Fruit fly (Drosophila melanogaster) whole organism: ENCODE data around the gene CG5577.

Source experiments
- CG8478 ChIP-seq: fragments of >200 bp; optimal IDR thresholded peaks from 2 replicates; lab custom pipeline; 2018; ENCODE audit warnings: inconsistent platforms
- Dll ChIP-seq: fragments of >200 bp; optimal IDR thresholded peaks from 2 replicates; lab custom pipeline; 2017
- EcR ChIP-seq, 2 experiments: fragments of >200 bp; optimal IDR thresholded peaks; 2 replicates each; lab custom pipeline; 2017; ENCODE audit warnings: missing biosample characterization in 2 of 2, missing genetic modification characterization in 2 of 2, missing genetic modification reagents in 2 of 2
- pan ChIP-seq: fragments of >200 bp; optimal IDR thresholded peaks from 2 replicates; lab custom pipeline; 2017
- psq ChIP-seq: fragments of >200 bp; optimal IDR thresholded peaks from 2 replicates; lab custom pipeline; 2017
- usp ChIP-seq: fragments of >200 bp; optimal IDR thresholded peaks from 2 replicates; lab custom pipeline; 2017; ENCODE audit warnings: missing biosample characterization, missing genetic modification characterization, mixed read lengths

CG5577 gene

dm6 chr3L:17797494-17797893, 43.7 kb downstream of the CG5577 start, which contains the start of gene CG42816:
Gene CG42816, minus strand, starts transcription at chr3L:17797594.
- no peak for TF ChIP-seq usp (GFP tag; lab: Kevin White, UChicago)
- TF ChIP-seq Dll (lab: Kevin White, UChicago), result no peak
- TF ChIP-seq pan, result no peak
- TF ChIP-seq psq (lab: Kevin White, UChicago), result no peak
- no peak for TF ChIP-seq EcR (GFP tag; optimal IDR thresholded peaks at IDR 0.05; lab: Kevin White, UChicago)
- no peak for TF ChIP-seq CG8478 (lab: Kevin White, UChicago)

dm6 chr3L:17791495-17791894, 49.7 kb downstream of the CG5577 start:
- TF ChIP-seq CG8478 (lab: Kevin White, UChicago), result no peak
- no peak for TF ChIP-seq EcR (GFP tag; optimal IDR thresholded peaks at IDR 0.05; lab: Kevin White, UChicago)
- TF ChIP-seq Dll (lab: Kevin White, UChicago), result no peak
- no peak for TF ChIP-seq psq (lab: Kevin White, UChicago)
- no peak for TF ChIP-seq usp (GFP tag; lab: Kevin White, UChicago)
- TF ChIP-seq pan, result no peak

- no peak for TF ChIP-seq pan
- TF ChIP-seq psq (lab: Kevin White, UChicago), result no peak
- no peak for TF ChIP-seq EcR (GFP tag; optimal IDR thresholded peaks at IDR 0.05; lab: Kevin White, UChicago)
- TF ChIP-seq usp (GFP tag; lab: Kevin White, UChicago), result no peak
- no peak for TF ChIP-seq Dll (lab: Kevin White, UChicago)
- no peak for TF ChIP-seq CG8478 (lab: Kevin White, UChicago)
Observed at dm6 chr3L:17791467-17791494, 49.9 kb downstream of the CG5577 start, which contains the start of gene CG42815. Gene CG42815, minus strand, starts transcription at chr3L:17791486.

dm6 chr3L:17791067-17791466, 50.2 kb downstream of the CG5577 start:
- TF ChIP-seq psq (lab: Kevin White, UChicago) (no peak), Dll (lab: Kevin White, UChicago) (no peak), CG8478 (lab: Kevin White, UChicago) (no peak), pan (no peak), usp (GFP tag; lab: Kevin White, UChicago) (no peak), EcR (GFP tag; optimal IDR thresholded peaks at IDR 0.05; lab: Kevin White, UChicago) (no peak)
